Worm (Caenorhabditis elegans) whole organism, L1 larva: ENCODE measurements around the gene C16C8.14.

Experiments
- aly-2 ChIP-seq: fragments of 150-350 bp; optimal IDR thresholded peaks from 2 replicates; lab custom pipeline; 2014; ENCODE audit warnings: missing biosample characterization, missing genetic modification characterization
- lin-15B ChIP-seq: fragments of 150-350 bp; sonication (generic microtip); optimal IDR thresholded peaks from 3 replicates; lab custom pipeline; 2014; ENCODE audit warnings: missing biosample characterization, missing genetic modification characterization
- lin-39 ChIP-seq: fragments of 150-350 bp; optimal IDR thresholded peaks from 2 replicates; lab custom pipeline; 2014; ENCODE audit warnings: missing biosample characterization, missing genetic modification reagents, missing genetic modification characterization
- nhr-19 ChIP-seq: fragments of 200-800 bp; sonication (Bioruptor generic); conservative IDR thresholded peaks from 2 replicates; pipeline ENCODE4 v1.3.6; 2022; ENCODE audit warnings: missing genetic modification characterization, missing compliant biosample characterization
- nhr-20 ChIP-seq: sonication (generic microtip); optimal IDR thresholded peaks from 2 replicates; lab custom pipeline; 2016; ENCODE audit warnings: mild to moderate bottlenecking, missing genetic modification characterization, missing compliant biosample characterization
- vab-15 ChIP-seq: sonication (generic microtip); optimal IDR thresholded peaks from 2 replicates; lab custom pipeline; 2017; ENCODE audit warnings: missing genotype, mild to moderate bottlenecking, missing genetic modification characterization, missing compliant biosample characterization

DNA sequence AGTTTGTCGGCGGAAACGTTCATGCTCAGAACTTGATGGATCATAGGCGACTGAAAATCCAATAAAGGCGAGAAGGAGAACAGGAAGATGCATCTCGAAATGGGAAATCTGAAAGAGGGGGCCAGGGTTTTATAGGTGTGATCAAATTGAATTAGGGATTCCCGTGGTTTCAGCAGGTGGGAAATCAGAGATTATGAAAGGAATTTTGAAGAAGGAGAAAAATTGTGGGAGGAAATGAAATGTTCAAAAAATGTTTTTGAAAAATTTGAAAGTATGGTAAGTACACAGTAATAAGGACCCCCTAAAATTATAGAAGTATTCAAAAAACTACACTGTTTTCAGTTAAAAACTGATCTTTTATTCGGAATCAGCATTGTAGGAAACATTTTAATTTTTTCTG, 20.9 kb downstream of the C16C8.14 start, which contains the start of gene Y49F6B.20:
- no peak for TF ChIP-seq nhr-19 (GFP tag; lab: Robert Waterston, UW)
- no peak for TF ChIP-seq vab-15 (tag; lab: Kevin White, UChicago)
- TF ChIP-seq aly-2 (tag; lab: Kevin White, UChicago) = no peak
- no peak for TF ChIP-seq lin-15B (tag; lab: Kevin White, UChicago)
- no peak for TF ChIP-seq nhr-20 (tag; lab: Kevin White, UChicago)
- TF ChIP-seq lin-39 (tag; lab: Kevin White, UChicago) = no peak
